Fruit fly (Drosophila melanogaster) whole organism, embryonic: ENCODE measurements around the gene FBXO11.

Experiments used
- CG11398 ChIP-seq: fragments of 200-800 bp; sonication (Bioruptor generic); optimal IDR thresholded peaks from 2 replicates; lab custom pipeline; 2016; ENCODE audit warnings: missing biosample characterization, missing genetic modification characterization
- CG12219 ChIP-seq: fragments of 200-800 bp; sonication (Bioruptor generic); optimal IDR thresholded peaks from 3 replicates; lab custom pipeline; 2018; ENCODE audit warnings: missing biosample characterization, mild to moderate bottlenecking, missing genetic modification characterization
- CG12236 ChIP-seq: fragments of 200-800 bp; sonication (Bioruptor generic); optimal IDR thresholded peaks from 2 replicates; lab custom pipeline; 2016; ENCODE audit warnings: missing biosample characterization, missing genetic modification characterization
- CG13894 ChIP-seq: fragments of 200-800 bp; sonication (Bioruptor generic); optimal IDR thresholded peaks from 3 replicates; lab custom pipeline; 2018; ENCODE audit warnings: missing biosample characterization, mild to moderate bottlenecking, missing genetic modification characterization, moderate library complexity
- CG14441 ChIP-seq: fragments of 200-800 bp; sonication (Bioruptor generic); IDR thresholded peaks from 2 replicates; pipeline ENCODE4 v1.3.6; 2022; ENCODE audit warnings: missing biosample characterization, missing genetic modification characterization
- CG14860 ChIP-seq: fragments of 200-800 bp; sonication (Bioruptor generic); IDR thresholded peaks from 3 replicates; pipeline ENCODE4 v1.3.6; 2022; ENCODE audit warnings: missing biosample characterization, missing genetic modification characterization; ENCODE audit not compliant: partially characterized antibody
- CG15073 ChIP-seq: fragments of 200-800 bp; sonication (Bioruptor generic); optimal IDR thresholded peaks from 2 replicates; lab custom pipeline; 2016; ENCODE audit warnings: missing biosample characterization, missing genetic modification characterization
- CG1602 ChIP-seq: fragments of 200-800 bp; sonication (Bioruptor generic); optimal IDR thresholded peaks from 3 replicates; lab custom pipeline; 2016; ENCODE audit warnings: missing biosample characterization, missing genetic modification characterization
- CG17385 ChIP-seq: fragments of 200-800 bp; sonication (Bioruptor generic); optimal IDR thresholded peaks from 3 replicates; lab custom pipeline; 2018; ENCODE audit warnings: missing biosample characterization, mild to moderate bottlenecking, missing genetic modification characterization
- CG17829 ChIP-seq: fragments of 200-800 bp; optimal IDR thresholded peaks from 2 replicates; lab custom pipeline; 2019; ENCODE audit warnings: missing biosample characterization, mild to moderate bottlenecking, missing genetic modification characterization, moderate library complexity
- CG17912 ChIP-seq: fragments of 200-800 bp; sonication (Bioruptor generic); optimal IDR thresholded peaks from 2 replicates; lab custom pipeline; 2018; ENCODE audit warnings: missing biosample characterization, mild to moderate bottlenecking, missing genetic modification characterization
- CG34224 ChIP-seq: fragments of 200-800 bp; sonication (Bioruptor generic); IDR thresholded peaks from 3 replicates; pipeline ENCODE4 v1.3.6; 2022; ENCODE audit warnings: missing biosample characterization, missing genetic modification characterization; ENCODE audit not compliant: partially characterized antibody
- CG3847 ChIP-seq: fragments of 200-800 bp; sonication (Bioruptor generic); IDR thresholded peaks from 2 replicates; pipeline ENCODE4 v1.3.6; 2022; ENCODE audit warnings: missing biosample characterization, missing genetic modification characterization
- CG3995 ChIP-seq: fragments of 200-800 bp; sonication (Bioruptor generic); optimal IDR thresholded peaks from 3 replicates; lab custom pipeline; 2016; ENCODE audit warnings: missing biosample characterization, missing genetic modification characterization
- CG4617 ChIP-seq: fragments of 200-800 bp; sonication (Bioruptor generic); optimal IDR thresholded peaks from 3 replicates; lab custom pipeline; 2016; ENCODE audit warnings: missing biosample characterization, missing genetic modification characterization, borderline replicate concordance
- CG7271 ChIP-seq: fragments of 200-800 bp; sonication (Bioruptor generic); optimal IDR thresholded peaks from 2 replicates; lab custom pipeline; 2018; ENCODE audit warnings: missing biosample characterization, mild to moderate bottlenecking, missing genetic modification characterization, moderate library complexity
- CG8281 ChIP-seq: fragments of 200-800 bp; sonication (Bioruptor generic); optimal IDR thresholded peaks from 2 replicates; lab custom pipeline; 2018; ENCODE audit warnings: missing biosample characterization, mild to moderate bottlenecking, missing genetic modification characterization, moderate library complexity
- Hand ChIP-seq: fragments of 200-800 bp; sonication (Bioruptor generic); optimal IDR thresholded peaks from 2 replicates; lab custom pipeline; 2017; ENCODE audit warnings: mild to moderate bottlenecking, missing biosample characterization, missing genetic modification reagents, missing genetic modification characterization
- Hmr ChIP-seq: fragments of 200-800 bp; sonication (Bioruptor generic); optimal IDR thresholded peaks from 3 replicates; lab custom pipeline; 2017; ENCODE audit warnings: mild to moderate bottlenecking, missing biosample characterization, missing genetic modification reagents, missing genetic modification characterization
- Hsf ChIP-seq: fragments of 200-800 bp; sonication (Bioruptor generic); optimal IDR thresholded peaks from 3 replicates; lab custom pipeline; 2016; ENCODE audit warnings: missing biosample characterization, missing genetic modification characterization
- MBD-R2 ChIP-seq: fragments of 200-800 bp; sonication (Bioruptor generic); IDR thresholded peaks from 2 replicates; pipeline ENCODE4 v1.3.6; 2022; ENCODE audit warnings: missing biosample characterization, missing genetic modification characterization
- PHDP ChIP-seq: fragments of 200-800 bp; sonication (Bioruptor generic); optimal IDR thresholded peaks from 3 replicates; lab custom pipeline; 2018; ENCODE audit warnings: missing biosample characterization, mild to moderate bottlenecking, missing genetic modification characterization, moderate library complexity
- Pdp1 ChIP-seq, 2 experiments: fragments of 200-800 bp; sonication (Bioruptor generic); optimal IDR thresholded peaks; 3 replicates each; lab custom pipeline; 2016; ENCODE audit warnings: missing biosample characterization in 2 of 2, missing genetic modification characterization in 2 of 2, mild to moderate bottlenecking in 1 of 2, moderate library complexity in 1 of 2
- Scr ChIP-seq: fragments of 200-800 bp; sonication (Bioruptor generic); IDR thresholded peaks from 2 replicates; pipeline ENCODE4 v1.3.6; 2022; ENCODE audit warnings: missing biosample characterization, missing genetic modification characterization; ENCODE audit not compliant: partially characterized antibody
- Sry-δ ChIP-seq: fragments of 200-800 bp; sonication (Bioruptor generic); optimal IDR thresholded peaks from 2 replicates; lab custom pipeline; 2016; ENCODE audit warnings: missing biosample characterization, missing genetic modification characterization
- Stat92E ChIP-seq, 3 experiments: fragments of >200 bp in 2 of 3; fragments of 200-800 bp in 1 of 3; sonication (Bioruptor generic) in 1 of 3; optimal IDR thresholded peaks; 2 replicates each; lab custom pipeline; 2017 to 2019; ENCODE audit warnings: missing biosample characterization in 3 of 3, missing genetic modification characterization in 3 of 3, mild to moderate bottlenecking in 1 of 3, moderate library complexity in 1 of 3
- Xrp1 ChIP-seq: fragments of 200-800 bp; sonication (Bioruptor generic); IDR thresholded peaks from 2 replicates; pipeline ENCODE4 v1.3.6; 2022; ENCODE audit warnings: missing biosample characterization, missing genetic modification characterization
- bab2 ChIP-seq: fragments of 200-800 bp; sonication (Bioruptor generic); optimal IDR thresholded peaks from 2 replicates; lab custom pipeline; 2016; ENCODE audit warnings: missing biosample characterization, missing genetic modification characterization
- cato ChIP-seq: fragments of 200-800 bp; sonication (Bioruptor generic); optimal IDR thresholded peaks from 2 replicates; lab custom pipeline; 2016; ENCODE audit warnings: missing biosample characterization, missing genetic modification characterization, borderline replicate concordance
- chn ChIP-seq: fragments of 200-800 bp; sonication (Bioruptor generic); optimal IDR thresholded peaks from 2 replicates; lab custom pipeline; 2016; ENCODE audit warnings: missing biosample characterization, missing genetic modification characterization
- crp ChIP-seq, 2 experiments: fragments of 200-800 bp; sonication (Bioruptor generic); optimal IDR thresholded peaks; 2 replicates in 1 of 2; 3 replicates in 1 of 2; lab custom pipeline; 2017; ENCODE audit warnings: missing biosample characterization in 2 of 2, missing genetic modification characterization in 2 of 2, mild to moderate bottlenecking in 1 of 2, moderate library complexity in 1 of 2
- dmrt11E ChIP-seq: fragments of 200-800 bp; sonication (Bioruptor generic); optimal IDR thresholded peaks from 3 replicates; lab custom pipeline; 2018; ENCODE audit warnings: missing biosample characterization, mild to moderate bottlenecking, missing genetic modification characterization, moderate library complexity
- gcm2 ChIP-seq: fragments of 200-800 bp; sonication (Bioruptor generic); optimal IDR thresholded peaks from 2 replicates; lab custom pipeline; 2016; ENCODE audit warnings: missing biosample characterization, missing genetic modification characterization
- insv ChIP-seq, 2 experiments: fragments of 200-800 bp; sonication (Bioruptor generic); optimal IDR thresholded peaks; 3 replicates each; lab custom pipeline; 2016 to 2018; ENCODE audit warnings: missing biosample characterization in 2 of 2, missing genetic modification characterization in 2 of 2
- kah ChIP-seq: fragments of 200-800 bp; sonication (Bioruptor generic); optimal IDR thresholded peaks from 2 replicates; lab custom pipeline; 2018; ENCODE audit warnings: missing biosample characterization, mild to moderate bottlenecking, missing genetic modification characterization
- kay ChIP-seq: fragments of 200-800 bp; sonication (Bioruptor generic); optimal IDR thresholded peaks from 2 replicates; lab custom pipeline; 2016; ENCODE audit warnings: missing biosample characterization, missing genetic modification characterization
- lab ChIP-seq: fragments of 200-800 bp; sonication (Bioruptor generic); optimal IDR thresholded peaks from 3 replicates; lab custom pipeline; 2017; ENCODE audit warnings: missing biosample characterization, missing genetic modification characterization, mild to moderate bottlenecking, moderate library complexity, missing genetic modification reagents
- nau ChIP-seq: fragments of 200-800 bp; sonication (Bioruptor generic); optimal IDR thresholded peaks from 3 replicates; lab custom pipeline; 2017; ENCODE audit warnings: missing biosample characterization, mild to moderate bottlenecking, missing genetic modification characterization, missing genetic modification reagents
- nerfin-2 ChIP-seq: fragments of 200-800 bp; sonication (Bioruptor generic); IDR thresholded peaks from 2 replicates; pipeline ENCODE4 v1.3.6; 2022; ENCODE audit warnings: missing biosample characterization, missing genetic modification characterization; ENCODE audit not compliant: partially characterized antibody
- nom ChIP-seq: fragments of 200-800 bp; sonication (Bioruptor generic); optimal IDR thresholded peaks from 2 replicates; lab custom pipeline; 2017; ENCODE audit warnings: missing biosample characterization, missing genetic modification characterization, mild to moderate bottlenecking, moderate library complexity, missing genetic modification reagents
- pzg ChIP-seq: fragments of 200-800 bp; sonication (Bioruptor generic); optimal IDR thresholded peaks from 3 replicates; lab custom pipeline; 2018; ENCODE audit warnings: missing biosample characterization, mild to moderate bottlenecking, missing genetic modification characterization, moderate library complexity
- row ChIP-seq: fragments of 200-800 bp; sonication (Bioruptor generic); IDR thresholded peaks from 3 replicates; pipeline ENCODE4 v1.3.6; 2022; ENCODE audit warnings: missing biosample characterization, missing genetic modification characterization
- sens ChIP-seq: fragments of 200-800 bp; sonication (Bioruptor generic); peaks from one replicate; lab custom pipeline; 2016; ENCODE audit warnings: missing biosample characterization, missing genetic modification characterization
- sim ChIP-seq: fragments of 200-800 bp; sonication (Bioruptor generic); IDR thresholded peaks from 2 replicates; pipeline ENCODE4 v1.3.6; 2022; ENCODE audit warnings: missing biosample characterization, missing genetic modification characterization
- slou ChIP-seq: fragments of 200-800 bp; sonication (Bioruptor generic); optimal IDR thresholded peaks from 3 replicates; lab custom pipeline; 2016; ENCODE audit warnings: missing biosample characterization, missing genetic modification characterization
- sna ChIP-seq: fragments of 200-800 bp; sonication (Bioruptor generic); IDR thresholded peaks from 2 replicates; pipeline ENCODE4 v1.3.6; 2022; ENCODE audit warnings: missing biosample characterization, missing genetic modification characterization; ENCODE audit not compliant: partially characterized antibody
- unc-4 ChIP-seq: fragments of 200-800 bp; sonication (Bioruptor generic); IDR thresholded peaks from 2 replicates; pipeline ENCODE4 v1.3.6; 2022; ENCODE audit warnings: missing biosample characterization, missing genetic modification characterization; ENCODE audit not compliant: partially characterized antibody
- vnd ChIP-seq: fragments of 200-800 bp; sonication (Bioruptor generic); IDR thresholded peaks from 3 replicates; pipeline ENCODE4 v1.3.6; 2022; ENCODE audit warnings: missing biosample characterization, missing genetic modification characterization; ENCODE audit not compliant: partially characterized antibody
- wek ChIP-seq: fragments of 200-800 bp; sonication (Bioruptor generic); optimal IDR thresholded peaks from 3 replicates; lab custom pipeline; 2018; ENCODE audit warnings: missing biosample characterization, mild to moderate bottlenecking, missing genetic modification characterization, moderate library complexity

The FBXO11 gene

DNA sequence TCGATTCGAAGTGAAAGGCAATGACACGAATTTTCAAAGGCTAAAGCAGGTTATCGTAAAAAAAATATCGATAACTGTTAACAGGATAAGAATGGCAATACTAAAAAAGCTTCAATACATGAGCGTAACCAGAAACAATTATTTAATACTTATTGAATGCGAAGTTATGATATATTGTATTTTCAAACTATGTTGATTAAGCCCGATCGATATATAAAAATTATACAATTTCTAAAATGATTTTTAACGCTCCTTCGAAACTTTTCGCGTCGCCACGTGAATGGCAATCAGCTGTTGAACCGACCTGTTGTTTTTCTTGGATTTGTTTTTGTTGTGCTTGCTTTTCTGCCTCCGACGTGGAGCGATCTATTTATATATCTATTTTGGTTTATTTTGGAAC is 53.0 kb downstream of the FBXO11 start, which contains the start of the genes Alg12 and Rpt3R (continued):
- TF ChIP-seq CG17912 (GFP tag; lab: Kevin White, UChicago) (no peak), PHDP (tag; lab: Kevin White, UChicago) (no peak), CG12219 (GFP tag; lab: Kevin White, UChicago) (no peak), Xrp1 (no peak), CG3847 (GFP tag; lab: Robert Waterston, UW) (no peak), slou (no peak), chn (GFP tag; lab: Kevin White, UChicago) (no peak), insv (GFP tag; optimal IDR thresholded peaks at IDR 0.05; lab: Kevin White, UChicago) (no peak), Sry-δ (GFP tag; lab: Kevin White, UChicago) (peak; percentile 40), Hmr (GFP tag; lab: Kevin White, UChicago) (no peak), dmrt11E (tag; lab: Kevin White, UChicago) (no peak), Scr (GFP tag; lab: Robert Waterston, UW) (peak; percentile 67), sna (GFP tag; lab: Robert Waterston, UW) (peak; percentile 54; the same call in 1 of the 2 replicates), row (no peak), CG12236 (GFP tag; lab: Kevin White, UChicago) (no peak), bab2 (no peak), cato (GFP tag; lab: Kevin White, UChicago) (no peak), gcm2 (GFP tag; lab: Kevin White, UChicago) (no peak), CG15073 (GFP tag; lab: Kevin White, UChicago) (no peak), CG11398 (no peak), CG14860 (GFP tag; lab: Robert Waterston, UW) (0 out of 3 replicates have a peak, but pooled peaks have one; percentile 30), Stat92E (GFP tag; optimal IDR thresholded peaks at IDR 0.05; lab: Kevin White, UChicago) (no peak), CG8281 (no peak), Pdp1 (GFP tag; optimal IDR thresholded peaks at IDR 0.05; lab: Kevin White, UChicago) (no peak), lab (GFP tag; lab: Kevin White, UChicago) (no peak), kay (GFP tag; lab: Kevin White, UChicago) (no peak), Hsf (GFP tag; lab: Kevin White, UChicago) (no peak), sens (GFP tag; lab: Kevin White, UChicago) (no peak), nom (GFP tag; lab: Kevin White, UChicago) (no peak), CG4617 (no peak), pzg (GFP tag; lab: Kevin White, UChicago) (peak; percentile 38), wek (GFP tag; lab: Kevin White, UChicago) (no peak), CG13894 (no peak), CG7271 (no peak), CG34224 (peak; percentile 70), CG3995 (GFP tag; lab: Kevin White, UChicago) (peak; percentile 32), CG17829 (tag; lab: Kevin White, UChicago) (no peak), Hand (GFP tag; lab: Kevin White, UChicago) (no peak), MBD-R2 (GFP tag; lab: Robert Waterston, UW) (peak; percentile 72), nau (no peak), crp (GFP tag; optimal IDR thresholded peaks at IDR 0.05; lab: Kevin White, UChicago) (peak; percentile 28 to 90), sim (GFP tag; lab: Robert Waterston, UW) (no peak), CG17385 (no peak), CG14441 (GFP tag; lab: Robert Waterston, UW) (no peak), kah (GFP tag; lab: Kevin White, UChicago) (peak; percentile 94), CG1602 (no peak), nerfin-2 (GFP tag; lab: Robert Waterston, UW) (no peak), vnd (GFP tag; lab: Robert Waterston, UW) (0 out of 3 replicates have a peak, but pooled peaks have one; percentile 28), unc-4 (peak; percentile 62)
